Fruit fly (Drosophila melanogaster): ENCODE measurements around the gene CG2260.

The CG2260 gene

DNA sequence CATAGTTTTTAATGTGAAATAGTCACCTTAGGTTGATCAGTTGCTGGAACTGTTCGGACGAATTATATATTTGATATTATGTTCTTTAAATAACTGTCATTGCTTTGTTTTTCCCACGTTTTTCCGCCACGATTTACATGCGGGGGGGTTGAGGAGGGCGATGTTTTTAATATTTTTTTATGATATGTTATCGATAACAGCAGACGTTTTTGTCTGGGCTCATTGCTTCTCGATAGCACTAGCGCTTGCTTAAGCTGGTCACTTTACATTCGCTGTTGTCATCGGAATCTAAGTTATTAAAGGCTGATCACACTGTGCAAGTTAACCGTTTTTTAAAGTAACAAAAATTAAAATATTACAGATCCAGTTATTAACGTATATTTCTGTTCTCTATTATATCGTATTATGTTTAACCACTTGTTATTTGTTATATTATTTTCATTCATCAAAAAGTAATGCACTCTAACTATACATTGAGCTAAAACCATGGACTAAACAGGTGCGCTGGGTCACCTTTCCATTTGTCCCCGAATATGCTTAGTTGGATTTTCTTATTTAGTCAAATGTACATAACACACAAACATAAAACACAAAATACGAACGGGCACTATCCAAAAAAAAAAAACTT, 45.5 kb downstream of the CG2260 start, which contains the start of the genes Upf2 and CG1571 (continued):
- peak; percentile 73; the same call in 2 of the 3 replicates for TF ChIP-seq mld (GFP tag; IDR thresholded peaks at IDR 0.05; ENCODE audit: partially characterized antibody)
- peak; percentile 87 for TF ChIP-seq sqz (GFP tag; optimal IDR thresholded peaks at IDR 0.05)
- no peak for TF ChIP-seq CG17568 (GFP tag; optimal IDR thresholded peaks at IDR 0.05)
- peak; percentile 78 for TF ChIP-seq Ets97D (GFP tag; optimal IDR thresholded peaks at IDR 0.05)
- peak; percentile 27 for TF ChIP-seq CG17829 (tag; optimal IDR thresholded peaks at IDR 0.05)
- no peak for TF ChIP-seq oc (tag; optimal IDR thresholded peaks at IDR 0.05)
- no peak for TF ChIP-seq Rx (GFP tag; IDR thresholded peaks at IDR 0.05)
- no peak for TF ChIP-seq Sox100B (GFP tag; optimal IDR thresholded peaks at IDR 0.05)
- TF ChIP-seq pzg (GFP tag; optimal IDR thresholded peaks at IDR 0.05), result peak; percentile 87
- TF ChIP-seq Atf6 (GFP tag; IDR thresholded peaks at IDR 0.05), result no peak
- no peak for TF ChIP-seq danr (GFP tag; IDR thresholded peaks at IDR 0.05)
- no peak for TF ChIP-seq hkb (optimal IDR thresholded peaks at IDR 0.05)
- TF ChIP-seq hkb (GFP tag; IDR thresholded peaks at IDR 0.05), result no peak
- peak; percentile 52 for TF ChIP-seq CG4617 (GFP tag; optimal IDR thresholded peaks at IDR 0.05; ENCODE audit: borderline replicate concordance)
- TF ChIP-seq CG6791 (GFP tag; IDR thresholded peaks at IDR 0.05; ENCODE audit: partially characterized antibody), result peak; percentile 81
- TF ChIP-seq Sry-δ (GFP tag; optimal IDR thresholded peaks at IDR 0.05), result peak; percentile 76
- TF ChIP-seq row (GFP tag; IDR thresholded peaks at IDR 0.05), result peak; percentile 27; the same call in 1 of the 3 replicates
- TF ChIP-seq CG2120 (GFP tag; optimal IDR thresholded peaks at IDR 0.05), result peak; percentile 44
- peak; percentile 74 for TF ChIP-seq CG34224 (GFP tag; IDR thresholded peaks at IDR 0.05; ENCODE audit: partially characterized antibody)
- TF ChIP-seq tna (GFP tag; IDR thresholded peaks at IDR 0.05; ENCODE audit: partially characterized antibody), result peak; percentile 79
- peak; percentile 54; the same call in 1 of the 2 replicates for TF ChIP-seq inv (GFP tag; IDR thresholded peaks at IDR 0.05; ENCODE audit: partially characterized antibody)
- TF ChIP-seq CG7839 (tag; optimal IDR thresholded peaks at IDR 0.05), result no peak
- 0 out of 2 replicates have a peak, but pooled peaks have one; percentile 13 for TF ChIP-seq CG2129 (GFP tag; IDR thresholded peaks at IDR 0.05; ENCODE audit: partially characterized antibody)
- TF ChIP-seq gt (GFP tag; IDR thresholded peaks at IDR 0.05), result no peak
- peak; percentile 20; the same call in 1 of the 2 replicates for TF ChIP-seq Rfx (GFP tag; IDR thresholded peaks at IDR 0.05)
- TF ChIP-seq ato (GFP tag; IDR thresholded peaks at IDR 0.05; ENCODE audit: partially characterized antibody), result peak; percentile 71
- no peak for TF ChIP-seq CG6813 (GFP tag; optimal IDR thresholded peaks at IDR 0.05)
- no peak for TF ChIP-seq Ravus (GFP tag; IDR thresholded peaks at IDR 0.05)
- no peak for TF ChIP-seq CG43689 (GFP tag; IDR thresholded peaks at IDR 0.05)
- no peak for TF ChIP-seq CG1024 (GFP tag; IDR thresholded peaks at IDR 0.05)
- no peak for TF ChIP-seq peb (GFP tag; IDR thresholded peaks at IDR 0.05)
- no peak for TF ChIP-seq CG13624 (GFP tag; optimal IDR thresholded peaks at IDR 0.05)
- no peak for TF ChIP-seq Nf-YB (GFP tag; optimal IDR thresholded peaks at IDR 0.05)
- peak; percentile 58; the same call in 1 of the 2 replicates for TF ChIP-seq unc-4 (GFP tag; IDR thresholded peaks at IDR 0.05; ENCODE audit: partially characterized antibody)
- peak; percentile 86 for TF ChIP-seq YL-1 (GFP tag; optimal IDR thresholded peaks at IDR 0.05)
- peak; percentile 59 for TF ChIP-seq CG10267 (tag; optimal IDR thresholded peaks at IDR 0.05)
- peak; percentile 3 for TF ChIP-seq ems (GFP tag; optimal IDR thresholded peaks at IDR 0.05)
- peak; percentile 72 for TF ChIP-seq amos (GFP tag; IDR thresholded peaks at IDR 0.05; ENCODE audit: partially characterized antibody)
- TF ChIP-seq Dll (GFP tag; IDR thresholded peaks at IDR 0.05; ENCODE audit: partially characterized antibody), result peak; percentile 68; the same call in 2 of the 4 replicates
- peak; percentile 60 for TF ChIP-seq knrl (GFP tag; IDR thresholded peaks at IDR 0.05; ENCODE audit: partially characterized antibody)
- peak; percentile 52 for TF ChIP-seq trem (tag; optimal IDR thresholded peaks at IDR 0.05)
- TF ChIP-seq CG14860 (GFP tag; IDR thresholded peaks at IDR 0.05; ENCODE audit: partially characterized antibody), result peak; percentile 68
- TF ChIP-seq CG34376 (GFP tag; optimal IDR thresholded peaks at IDR 0.05), result peak; percentile 6
- TF ChIP-seq pho (GFP tag; optimal IDR thresholded peaks at IDR 0.05), result no peak
- TF ChIP-seq CG31388 (GFP tag; optimal IDR thresholded peaks at IDR 0.05), result no peak
- TF ChIP-seq ab (GFP tag; optimal IDR thresholded peaks at IDR 0.05), result no peak
- TF ChIP-seq CG7963 (GFP tag; IDR thresholded peaks at IDR 0.05; ENCODE audit: partially characterized antibody), result peak; percentile 51; the same call in 1 of the 3 replicates
- peak; percentile 57 for TF ChIP-seq CG14710 (tag; optimal IDR thresholded peaks at IDR 0.05)
- TF ChIP-seq yki (optimal IDR thresholded peaks at IDR 0.05), result no peak

Measured in whole organism, embryonic.